Fruit fly (Drosophila melanogaster) whole organism, embryonic: ENCODE results near the gene CG10019.

Source experiments
- Asciz ChIP-seq: fragments of 200-800 bp; sonication (Bioruptor generic); optimal IDR thresholded peaks from 2 replicates; lab custom pipeline; 2017; ENCODE audit warnings: missing biosample characterization, mild to moderate bottlenecking, missing genetic modification characterization, missing genetic modification reagents
- Blimp-1 ChIP-seq: fragments of 200-800 bp; sonication (Bioruptor generic); optimal IDR thresholded peaks from 3 replicates; lab custom pipeline; 2018; ENCODE audit warnings: missing biosample characterization, missing genetic modification characterization, mild to moderate bottlenecking, moderate library complexity, missing genetic modification reagents
- CG10147 ChIP-seq: fragments of 200-800 bp; sonication (Bioruptor generic); optimal IDR thresholded peaks from 2 replicates; lab custom pipeline; 2019; ENCODE audit warnings: missing biosample characterization, mild to moderate bottlenecking, missing genetic modification characterization, moderate library complexity
- CG10462 ChIP-seq: fragments of 200-800 bp; sonication (Bioruptor generic); optimal IDR thresholded peaks from 2 replicates; lab custom pipeline; 2016; ENCODE audit warnings: missing biosample characterization, missing genetic modification characterization
- CG11456 ChIP-seq: fragments of 200-800 bp; sonication (Bioruptor generic); IDR thresholded peaks from 3 replicates; pipeline ENCODE4 v1.3.6; 2022; ENCODE audit warnings: missing biosample characterization, missing genetic modification characterization
- CG12104 ChIP-seq: fragments of 200-800 bp; sonication (Bioruptor generic); optimal IDR thresholded peaks from 3 replicates; lab custom pipeline; 2016; ENCODE audit warnings: missing biosample characterization, missing genetic modification characterization
- CG12659 ChIP-seq: fragments of 200-800 bp; sonication (Bioruptor generic); optimal IDR thresholded peaks from 3 replicates; lab custom pipeline; 2017; ENCODE audit warnings: mild to moderate bottlenecking, missing biosample characterization, missing genetic modification reagents, missing genetic modification characterization
- CG14441 ChIP-seq: fragments of 200-800 bp; sonication (Bioruptor generic); IDR thresholded peaks from 2 replicates; pipeline ENCODE4 v1.3.6; 2022; ENCODE audit warnings: missing biosample characterization, missing genetic modification characterization
- CG15073 ChIP-seq: fragments of 200-800 bp; sonication (Bioruptor generic); optimal IDR thresholded peaks from 2 replicates; lab custom pipeline; 2016; ENCODE audit warnings: missing biosample characterization, missing genetic modification characterization
- CG16779 ChIP-seq: fragments of 200-800 bp; sonication (Bioruptor generic); IDR thresholded peaks from 2 replicates; pipeline ENCODE4 v1.3.6; 2022; ENCODE audit warnings: missing biosample characterization, missing genetic modification characterization
- CG17802 ChIP-seq: fragments of 200-800 bp; sonication (Bioruptor generic); optimal IDR thresholded peaks from 2 replicates; lab custom pipeline; 2018; ENCODE audit warnings: missing biosample characterization, mild to moderate bottlenecking, missing genetic modification characterization, moderate library complexity
- CG18011 ChIP-seq: fragments of 200-800 bp; sonication (Bioruptor generic); optimal IDR thresholded peaks from 2 replicates; lab custom pipeline; 2017; ENCODE audit warnings: missing biosample characterization, missing genetic modification characterization, mild to moderate bottlenecking, moderate library complexity, missing genotype
- CG2116 ChIP-seq: fragments of 200-800 bp; sonication (Bioruptor generic); optimal IDR thresholded peaks from 3 replicates; lab custom pipeline; 2018; ENCODE audit warnings: missing biosample characterization, mild to moderate bottlenecking, missing genetic modification characterization
- CG2678 ChIP-seq: fragments of 200-800 bp; sonication (Bioruptor generic); optimal IDR thresholded peaks from 3 replicates; lab custom pipeline; 2019; ENCODE audit warnings: missing biosample characterization, mild to moderate bottlenecking, missing genetic modification characterization, moderate library complexity
- CG30020 ChIP-seq: fragments of 200-800 bp; optimal IDR thresholded peaks from 2 replicates; lab custom pipeline; 2019; ENCODE audit warnings: missing biosample characterization, mild to moderate bottlenecking, missing genetic modification characterization, moderate library complexity
- CG30431 ChIP-seq: fragments of 200-800 bp; sonication (Bioruptor generic); optimal IDR thresholded peaks from 2 replicates; lab custom pipeline; 2017; ENCODE audit warnings: missing biosample characterization, missing genetic modification characterization
- CG3065 ChIP-seq: fragments of 200-800 bp; sonication (Bioruptor generic); optimal IDR thresholded peaks from 2 replicates; lab custom pipeline; 2016; ENCODE audit warnings: missing biosample characterization, missing genetic modification characterization
- CG6689 ChIP-seq: fragments of 200-800 bp; sonication (Bioruptor generic); IDR thresholded peaks from 2 replicates; pipeline ENCODE4 v1.3.6; 2022; ENCODE audit warnings: missing biosample characterization, missing genetic modification characterization
- CG9727 ChIP-seq: fragments of 200-800 bp; sonication (Bioruptor generic); optimal IDR thresholded peaks from 3 replicates; lab custom pipeline; 2017; ENCODE audit warnings: missing biosample characterization, mild to moderate bottlenecking, missing genetic modification characterization
- CG9817 ChIP-seq: fragments of 200-800 bp; sonication (Bioruptor generic); optimal IDR thresholded peaks from 2 replicates; lab custom pipeline; 2018; ENCODE audit warnings: missing biosample characterization, mild to moderate bottlenecking, missing genetic modification characterization, moderate library complexity
- Drgx ChIP-seq: fragments of 200-800 bp; sonication (Bioruptor generic); IDR thresholded peaks from 2 replicates; pipeline ENCODE4 v1.3.6; 2022; ENCODE audit warnings: missing biosample characterization, missing genetic modification characterization
- Gsc ChIP-seq: fragments of 200-800 bp; sonication (Bioruptor generic); IDR thresholded peaks from 2 replicates; pipeline ENCODE4 v1.3.6; 2022; ENCODE audit warnings: missing biosample characterization, missing genetic modification characterization
- Hand ChIP-seq: fragments of 200-800 bp; sonication (Bioruptor generic); optimal IDR thresholded peaks from 2 replicates; lab custom pipeline; 2017; ENCODE audit warnings: mild to moderate bottlenecking, missing biosample characterization, missing genetic modification reagents, missing genetic modification characterization
- Hr51 ChIP-seq, 2 experiments: fragments of 200-800 bp; sonication (Bioruptor generic); optimal IDR thresholded peaks; 2 replicates in 1 of 2; 3 replicates in 1 of 2; lab custom pipeline; 2016 to 2018; ENCODE audit warnings: missing biosample characterization in 2 of 2, missing genetic modification characterization in 2 of 2, mild to moderate bottlenecking in 1 of 2, moderate library complexity in 1 of 2
- Max ChIP-seq: fragments of 200-800 bp; sonication (Bioruptor generic); optimal IDR thresholded peaks from 2 replicates; lab custom pipeline; 2016; ENCODE audit warnings: missing biosample characterization, mild to moderate bottlenecking, missing genetic modification characterization
- Med ChIP-seq: fragments of 200-800 bp; sonication (Bioruptor generic); peaks from one replicate; lab custom pipeline; 2016; ENCODE audit warnings: missing biosample characterization, missing genetic modification characterization, mild to moderate bottlenecking, inconsistent platforms, moderate library complexity
- Nf-YA ChIP-seq: fragments of 200-800 bp; sonication (Bioruptor generic); IDR thresholded peaks from 2 replicates; pipeline ENCODE4 v1.3.6; 2022; ENCODE audit warnings: missing biosample characterization, missing genetic modification characterization
- Oli ChIP-seq: fragments of 200-800 bp; sonication (Bioruptor generic); optimal IDR thresholded peaks from 2 replicates; lab custom pipeline; 2018; ENCODE audit warnings: missing biosample characterization, mild to moderate bottlenecking, missing genetic modification characterization, moderate library complexity
- Sry-β ChIP-seq: fragments of 200-800 bp; sonication (Bioruptor generic); optimal IDR thresholded peaks from 2 replicates; lab custom pipeline; 2018; ENCODE audit warnings: missing biosample characterization, mild to moderate bottlenecking, missing genetic modification characterization, moderate library complexity
- Xbp1 ChIP-seq: fragments of 200-800 bp; sonication (Bioruptor generic); optimal IDR thresholded peaks from 3 replicates; lab custom pipeline; 2016; ENCODE audit warnings: missing biosample characterization, mild to moderate bottlenecking, missing genetic modification characterization
- ase ChIP-seq: fragments of 200-800 bp; sonication (Bioruptor generic); IDR thresholded peaks from 3 replicates; pipeline ENCODE4 v1.3.6; 2022; ENCODE audit warnings: missing biosample characterization, missing genetic modification characterization
- bsh ChIP-seq, 2 experiments: fragments of 200-800 bp; sonication (Bioruptor generic); optimal IDR thresholded peaks; 2 replicates each; lab custom pipeline; 2017 to 2018; ENCODE audit warnings: mild to moderate bottlenecking in 2 of 2, missing biosample characterization in 2 of 2, missing genetic modification characterization in 2 of 2, moderate library complexity in 1 of 2
- cato ChIP-seq: fragments of 200-800 bp; sonication (Bioruptor generic); optimal IDR thresholded peaks from 2 replicates; lab custom pipeline; 2016; ENCODE audit warnings: missing biosample characterization, missing genetic modification characterization, borderline replicate concordance
- cwo ChIP-seq: fragments of 200-800 bp; sonication (Bioruptor generic); optimal IDR thresholded peaks from 3 replicates; lab custom pipeline; 2017; ENCODE audit warnings: missing biosample characterization, missing genetic modification characterization, mild to moderate bottlenecking, moderate library complexity, missing genetic modification reagents
- da ChIP-seq: fragments of 200-800 bp; sonication (Bioruptor generic); optimal IDR thresholded peaks from 2 replicates; lab custom pipeline; 2016; ENCODE audit warnings: missing biosample characterization, missing genetic modification characterization
- dm ChIP-seq: fragments of 200-800 bp; sonication (Bioruptor generic); optimal IDR thresholded peaks from 3 replicates; lab custom pipeline; 2016; ENCODE audit warnings: missing biosample characterization, missing genetic modification characterization
- dysf ChIP-seq: fragments of 200-800 bp; sonication (Bioruptor generic); IDR thresholded peaks from 3 replicates; pipeline ENCODE4 v1.3.6; 2022; ENCODE audit warnings: missing biosample characterization, missing genetic modification characterization
- fd96Cb ChIP-seq: fragments of 200-800 bp; sonication (Bioruptor generic); optimal IDR thresholded peaks from 2 replicates; lab custom pipeline; 2018; ENCODE audit warnings: missing biosample characterization, mild to moderate bottlenecking, missing genetic modification characterization, moderate library complexity
- fu2 ChIP-seq: fragments of 200-800 bp; sonication (Bioruptor generic); optimal IDR thresholded peaks from 2 replicates; lab custom pipeline; 2016; ENCODE audit warnings: missing biosample characterization, missing genetic modification characterization
- gem ChIP-seq: fragments of 200-800 bp; sonication (Bioruptor generic); optimal IDR thresholded peaks from 2 replicates; lab custom pipeline; 2019; ENCODE audit warnings: missing biosample characterization, mild to moderate bottlenecking, missing genetic modification characterization, moderate library complexity
- hb ChIP-seq: fragments of 200-800 bp; sonication (Bioruptor generic); IDR thresholded peaks from 3 replicates; pipeline ENCODE4 v1.3.6; 2022; ENCODE audit warnings: missing biosample characterization, missing genetic modification characterization; ENCODE audit not compliant: partially characterized antibody
- hth ChIP-seq: fragments of >200 bp; optimal IDR thresholded peaks from 2 replicates; lab custom pipeline; 2017; ENCODE audit warnings: inconsistent platforms
- jing ChIP-seq: fragments of 200-800 bp; sonication (Bioruptor generic); optimal IDR thresholded peaks from 2 replicates; lab custom pipeline; 2018; ENCODE audit warnings: missing biosample characterization, mild to moderate bottlenecking, missing genetic modification characterization
- kah ChIP-seq: fragments of 200-800 bp; sonication (Bioruptor generic); optimal IDR thresholded peaks from 2 replicates; lab custom pipeline; 2018; ENCODE audit warnings: missing biosample characterization, mild to moderate bottlenecking, missing genetic modification characterization
- lola ChIP-seq, 3 experiments: fragments of >200 bp in 2 of 3; fragments of 200-800 bp in 1 of 3; sonication (Bioruptor generic) in 1 of 3; optimal IDR thresholded peaks; 2 replicates each; lab custom pipeline; 2017 to 2019; ENCODE audit warnings: missing biosample characterization in 3 of 3, missing genetic modification characterization in 3 of 3, mild to moderate bottlenecking in 1 of 3, moderate library complexity in 1 of 3
- psq ChIP-seq: fragments of 200-800 bp; sonication (Bioruptor generic); optimal IDR thresholded peaks from 2 replicates; lab custom pipeline; 2017; ENCODE audit warnings: missing biosample characterization, missing genetic modification characterization
- scrt ChIP-seq: fragments of 200-800 bp; sonication (Bioruptor generic); optimal IDR thresholded peaks from 2 replicates; lab custom pipeline; 2018; ENCODE audit warnings: missing biosample characterization, mild to moderate bottlenecking, missing genetic modification characterization, moderate library complexity
- stwl ChIP-seq: fragments of 200-800 bp; sonication (Bioruptor generic); optimal IDR thresholded peaks from 3 replicates; lab custom pipeline; 2018; ENCODE audit warnings: missing biosample characterization, mild to moderate bottlenecking, missing genetic modification characterization, moderate library complexity
- tll ChIP-seq, 2 experiments: fragments of 200-800 bp in 1 of 2; fragments of >200 bp in 1 of 2; sonication (Bioruptor generic) in 1 of 2; optimal IDR thresholded peaks; 2 replicates each; lab custom pipeline; 2017 to 2019; ENCODE audit warnings: missing biosample characterization in 2 of 2, missing genetic modification characterization in 2 of 2, mild to moderate bottlenecking in 1 of 2, moderate library complexity in 1 of 2
- yki ChIP-seq: fragments of >200 bp; optimal IDR thresholded peaks from 3 replicates; lab custom pipeline; 2018

Gene CG10019

DNA sequence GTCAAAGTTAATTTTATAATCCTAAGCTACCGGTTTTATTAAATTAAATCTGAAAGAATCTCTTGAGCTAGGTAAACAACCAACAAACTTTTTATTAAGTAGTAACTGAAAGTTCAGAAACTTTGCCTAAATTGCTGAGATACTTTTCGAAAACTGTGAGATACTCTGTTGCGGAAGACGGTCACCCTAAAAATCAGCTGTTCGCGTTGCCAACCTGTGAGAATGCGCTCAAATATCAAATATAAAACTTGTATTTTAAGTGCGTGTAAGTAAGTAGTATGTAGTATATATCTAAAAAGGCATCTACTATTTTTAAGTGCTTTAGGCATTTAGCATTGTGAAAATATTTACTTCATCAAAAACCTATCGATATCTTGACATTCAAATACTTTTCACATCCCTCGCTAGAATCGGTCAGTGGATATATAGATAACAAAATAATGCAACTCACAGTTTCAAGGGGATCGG lies 17.3 kb upstream of the CG10019 start, which contains the start of the genes CG31955 and CG2818 (continued):
- TF ChIP-seq lola (GFP tag; optimal IDR thresholded peaks at IDR 0.05; lab: Kevin White, UChicago) (no peak), jing (GFP tag; lab: Kevin White, UChicago) (no peak), CG2678 (tag; lab: Kevin White, UChicago) (no peak), CG15073 (GFP tag; lab: Kevin White, UChicago) (no peak), CG10147 (GFP tag; lab: Kevin White, UChicago) (no peak), cwo (GFP tag; lab: Kevin White, UChicago) (no peak), stwl (tag; lab: Kevin White, UChicago) (peak; percentile 70), CG17802 (no peak), CG14441 (GFP tag; lab: Robert Waterston, UW) (no peak), cato (no peak), fu2 (no peak), Gsc (no peak), tll (GFP tag; optimal IDR thresholded peaks at IDR 0.05; lab: Kevin White, UChicago) (no peak), CG3065 (GFP tag; lab: Kevin White, UChicago) (no peak), yki (lab: Kevin White, UChicago) (no peak), ase (GFP tag; lab: Robert Waterston, UW) (no peak), Asciz (no peak), hth (lab: Kevin White, UChicago) (no peak), CG18011 (GFP tag; lab: Kevin White, UChicago) (peak; percentile 88), Hr51 (GFP tag; optimal IDR thresholded peaks at IDR 0.05; lab: Kevin White, UChicago) (no peak), Nf-YA (GFP tag; lab: Robert Waterston, UW) (no peak), dm (GFP tag; lab: Kevin White, UChicago) (peak; percentile 57), Xbp1 (GFP tag; lab: Kevin White, UChicago) (peak; percentile 18), CG2116 (GFP tag; lab: Kevin White, UChicago) (peak; percentile 93), Drgx (GFP tag; lab: Robert Waterston, UW) (no peak), Max (GFP tag; lab: Kevin White, UChicago) (peak; percentile 8), CG12659 (GFP tag; lab: Kevin White, UChicago) (peak; percentile 46), CG10462 (GFP tag; lab: Kevin White, UChicago) (no peak), kah (GFP tag; lab: Kevin White, UChicago) (no peak), Oli (tag; lab: Kevin White, UChicago) (no peak), Med (peak; percentile 70), gem (tag; lab: Kevin White, UChicago) (no peak), CG11456 (no peak), hb (GFP tag; lab: Robert Waterston, UW) (no peak), Hand (GFP tag; lab: Kevin White, UChicago) (no peak), CG30431 (GFP tag; lab: Kevin White, UChicago) (no peak), CG6689 (GFP tag; lab: Robert Waterston, UW) (no peak), fd96Cb (tag; lab: Kevin White, UChicago) (no peak), CG12104 (no peak), da (GFP tag; lab: Kevin White, UChicago) (no peak), Sry-β (GFP tag; lab: Kevin White, UChicago) (no peak), CG30020 (tag; lab: Kevin White, UChicago) (peak; percentile 36), CG9817 (tag; lab: Kevin White, UChicago) (no peak), scrt (GFP tag; lab: Kevin White, UChicago) (no peak), Blimp-1 (GFP tag; lab: Kevin White, UChicago) (no peak), CG16779 (GFP tag; lab: Robert Waterston, UW) (no peak), CG9727 (GFP tag; lab: Kevin White, UChicago) (no peak), bsh (GFP tag; optimal IDR thresholded peaks at IDR 0.05; lab: Kevin White, UChicago) (peak in 1 of 2 experiments; percentile 19), dysf (GFP tag; lab: Robert Waterston, UW) (no peak), psq (GFP tag; lab: Kevin White, UChicago) (no peak)
